Fruit fly (Drosophila melanogaster) whole organism, embryonic: Measurements from ENCODE around the gene red.

Experiments
- Bgb ChIP-seq: fragments of 200-800 bp; sonication (Bioruptor generic); IDR thresholded peaks from 2 replicates; pipeline ENCODE4 v1.3.6; 2022; ENCODE audit warnings: missing biosample characterization, missing genetic modification characterization; ENCODE audit not compliant: partially characterized antibody
- CG11696 ChIP-seq: fragments of 200-800 bp; sonication (Bioruptor generic); IDR thresholded peaks from 2 replicates; pipeline ENCODE4 v1.3.6; 2022; ENCODE audit warnings: missing biosample characterization, missing genetic modification characterization
- CG12155 ChIP-seq: fragments of 200-800 bp; sonication (Bioruptor generic); optimal IDR thresholded peaks from 3 replicates; lab custom pipeline; 2016; ENCODE audit warnings: missing biosample characterization, missing genetic modification characterization
- CG12391 ChIP-seq: fragments of 200-800 bp; sonication (Bioruptor generic); optimal IDR thresholded peaks from 3 replicates; lab custom pipeline; 2018; ENCODE audit warnings: missing biosample characterization, mild to moderate bottlenecking, missing genetic modification characterization, moderate library complexity
- CG12659 ChIP-seq: fragments of 200-800 bp; sonication (Bioruptor generic); optimal IDR thresholded peaks from 3 replicates; lab custom pipeline; 2017; ENCODE audit warnings: mild to moderate bottlenecking, missing biosample characterization, missing genetic modification reagents, missing genetic modification characterization
- CG12769 ChIP-seq: fragments of 200-800 bp; sonication (Bioruptor generic); optimal IDR thresholded peaks from 2 replicates; lab custom pipeline; 2019; ENCODE audit warnings: missing biosample characterization, mild to moderate bottlenecking, missing genetic modification characterization, moderate library complexity
- CG16815 ChIP-seq: fragments of 200-800 bp; sonication (Bioruptor generic); optimal IDR thresholded peaks from 3 replicates; lab custom pipeline; 2017; ENCODE audit warnings: missing biosample characterization, mild to moderate bottlenecking, missing genetic modification characterization
- CG17829 ChIP-seq: fragments of 200-800 bp; optimal IDR thresholded peaks from 2 replicates; lab custom pipeline; 2019; ENCODE audit warnings: missing biosample characterization, mild to moderate bottlenecking, missing genetic modification characterization, moderate library complexity
- CG3838 ChIP-seq: fragments of 200-800 bp; sonication (Bioruptor generic); optimal IDR thresholded peaks from 3 replicates; lab custom pipeline; 2016; ENCODE audit warnings: missing biosample characterization, missing genetic modification characterization
- CG4424 ChIP-seq: fragments of 200-800 bp; sonication (Bioruptor generic); optimal IDR thresholded peaks from 3 replicates; lab custom pipeline; 2016; ENCODE audit warnings: missing biosample characterization, missing genetic modification characterization
- CG8924 ChIP-seq: fragments of 200-800 bp; optimal IDR thresholded peaks from 3 replicates; lab custom pipeline; 2019; ENCODE audit warnings: missing biosample characterization, mild to moderate bottlenecking, missing genetic modification characterization, moderate library complexity
- Chrac-16 ChIP-seq: fragments of 200-800 bp; sonication (Bioruptor generic); optimal IDR thresholded peaks from 3 replicates; lab custom pipeline; 2016; ENCODE audit warnings: missing biosample characterization, missing genetic modification characterization
- D19A ChIP-seq: fragments of 200-800 bp; optimal IDR thresholded peaks from 3 replicates; lab custom pipeline; 2019; ENCODE audit warnings: missing biosample characterization, mild to moderate bottlenecking, missing genetic modification characterization, moderate library complexity
- Deaf1 ChIP-seq: fragments of 200-800 bp; optimal IDR thresholded peaks from 3 replicates; lab custom pipeline; 2019; ENCODE audit warnings: missing biosample characterization, mild to moderate bottlenecking, missing genetic modification characterization, moderate library complexity
- Dfd ChIP-seq, 2 experiments: fragments of >200 bp; optimal IDR thresholded peaks; 2 replicates each; lab custom pipeline; 2017; ENCODE audit warnings: missing biosample characterization in 2 of 2, missing genetic modification characterization in 2 of 2
- Dip3 ChIP-seq: fragments of 200-800 bp; sonication (Bioruptor generic); optimal IDR thresholded peaks from 3 replicates; lab custom pipeline; 2016; ENCODE audit warnings: missing biosample characterization, missing genetic modification characterization
- Eip74EF ChIP-seq, 2 experiments: fragments of 200-800 bp in 1 of 2; fragments of >200 bp in 1 of 2; sonication (Bioruptor generic) in 1 of 2; optimal IDR thresholded peaks; 2 replicates each; lab custom pipeline; 2017 to 2019; ENCODE audit warnings: missing biosample characterization in 2 of 2, missing genetic modification characterization in 2 of 2, mild to moderate bottlenecking in 1 of 2, moderate library complexity in 1 of 2
- HHEX ChIP-seq: fragments of 200-800 bp; sonication (Bioruptor generic); optimal IDR thresholded peaks from 3 replicates; lab custom pipeline; 2017; ENCODE audit warnings: missing biosample characterization, mild to moderate bottlenecking, missing genetic modification characterization, missing genetic modification reagents
- Med ChIP-seq: fragments of 200-800 bp; sonication (Bioruptor generic); peaks from one replicate; lab custom pipeline; 2016; ENCODE audit warnings: missing biosample characterization, missing genetic modification characterization, mild to moderate bottlenecking, inconsistent platforms, moderate library complexity
- Myb ChIP-seq: fragments of 200-800 bp; sonication (Bioruptor generic); optimal IDR thresholded peaks from 2 replicates; lab custom pipeline; 2016; ENCODE audit warnings: missing biosample characterization, missing genetic modification characterization
- Sry-β ChIP-seq: fragments of 200-800 bp; sonication (Bioruptor generic); optimal IDR thresholded peaks from 2 replicates; lab custom pipeline; 2018; ENCODE audit warnings: missing biosample characterization, mild to moderate bottlenecking, missing genetic modification characterization, moderate library complexity
- Trl ChIP-seq, 3 experiments: fragments of >200 bp in 2 of 3; fragments of 200-800 bp in 1 of 3; sonication (Bioruptor generic) in 1 of 3; optimal IDR thresholded peaks; 2 replicates in 1 of 3; 3 replicates in 2 of 3; lab custom pipeline; 2016 to 2017; ENCODE audit warnings: missing biosample characterization in 1 of 3, missing genetic modification characterization in 1 of 3
- al ChIP-seq: fragments of 200-800 bp; sonication (Bioruptor generic); IDR thresholded peaks from 2 replicates; pipeline ENCODE4 v1.3.6; 2022; ENCODE audit warnings: missing biosample characterization, missing genetic modification characterization
- amos ChIP-seq: fragments of 200-800 bp; sonication (Bioruptor generic); IDR thresholded peaks from 2 replicates; pipeline ENCODE4 v1.3.6; 2022; ENCODE audit warnings: missing biosample characterization, missing genetic modification characterization; ENCODE audit not compliant: partially characterized antibody
- aop ChIP-seq: fragments of 200-800 bp; sonication (Bioruptor generic); IDR thresholded peaks from 2 replicates; pipeline ENCODE4 v1.3.6; 2022; ENCODE audit warnings: missing biosample characterization, missing genetic modification characterization
- ara ChIP-seq: fragments of 200-800 bp; sonication (Bioruptor generic); IDR thresholded peaks from 2 replicates; pipeline ENCODE4 v1.3.6; 2022; ENCODE audit warnings: missing biosample characterization, missing genetic modification characterization
- bcd ChIP-seq: fragments of 200-800 bp; sonication (Bioruptor generic); optimal IDR thresholded peaks from 2 replicates; lab custom pipeline; 2017; ENCODE audit warnings: missing biosample characterization, mild to moderate bottlenecking, missing genetic modification characterization
- ci ChIP-seq: fragments of 200-800 bp; sonication (Bioruptor generic); IDR thresholded peaks from 3 replicates; pipeline ENCODE4 v1.3.6; 2022; ENCODE audit warnings: missing biosample characterization, missing genetic modification characterization
- crol ChIP-seq: fragments of 200-800 bp; sonication (Bioruptor generic); IDR thresholded peaks from 2 replicates; pipeline ENCODE4 v1.3.6; 2022; ENCODE audit warnings: missing biosample characterization, missing genetic modification characterization
- danr ChIP-seq: fragments of 200-800 bp; sonication (Bioruptor generic); IDR thresholded peaks from 2 replicates; pipeline ENCODE4 v1.3.6; 2022; ENCODE audit warnings: missing biosample characterization, missing genetic modification characterization
- eve ChIP-seq, 2 experiments: fragments of >200 bp; optimal IDR thresholded peaks; 2 replicates each; lab custom pipeline; 2017; ENCODE audit warnings: missing biosample characterization in 2 of 2, missing genetic modification characterization in 2 of 2
- fd102C ChIP-seq: fragments of 200-800 bp; sonication (Bioruptor generic); optimal IDR thresholded peaks from 2 replicates; lab custom pipeline; 2018; ENCODE audit warnings: missing biosample characterization, mild to moderate bottlenecking, missing genetic modification characterization, moderate library complexity
- hb ChIP-seq: fragments of 200-800 bp; sonication (Bioruptor generic); IDR thresholded peaks from 3 replicates; pipeline ENCODE4 v1.3.6; 2022; ENCODE audit warnings: missing biosample characterization, missing genetic modification characterization; ENCODE audit not compliant: partially characterized antibody
- hkb ChIP-seq, 2 experiments: fragments of 200-800 bp in 1 of 2; fragments of >200 bp in 1 of 2; sonication (Bioruptor generic) in 1 of 2; IDR thresholded peaks in 1 of 2; optimal IDR thresholded peaks in 1 of 2; 2 replicates each; pipeline versions ENCODE4 v1.3.6 to Lab custom; 2017 to 2022; ENCODE audit warnings: missing biosample characterization in 1 of 2, missing genetic modification characterization in 1 of 2
- jing ChIP-seq: fragments of 200-800 bp; sonication (Bioruptor generic); optimal IDR thresholded peaks from 2 replicates; lab custom pipeline; 2018; ENCODE audit warnings: missing biosample characterization, mild to moderate bottlenecking, missing genetic modification characterization
- kay ChIP-seq: fragments of 200-800 bp; sonication (Bioruptor generic); optimal IDR thresholded peaks from 2 replicates; lab custom pipeline; 2016; ENCODE audit warnings: missing biosample characterization, missing genetic modification characterization
- kni ChIP-seq: fragments of 200-800 bp; sonication (Bioruptor generic); optimal IDR thresholded peaks from 3 replicates; lab custom pipeline; 2017; ENCODE audit warnings: mild to moderate bottlenecking, missing biosample characterization, missing genetic modification reagents, missing genetic modification characterization
- lab ChIP-seq: fragments of 200-800 bp; sonication (Bioruptor generic); optimal IDR thresholded peaks from 3 replicates; lab custom pipeline; 2017; ENCODE audit warnings: missing biosample characterization, missing genetic modification characterization, mild to moderate bottlenecking, moderate library complexity, missing genetic modification reagents
- mirr ChIP-seq: fragments of 200-800 bp; sonication (Bioruptor generic); optimal IDR thresholded peaks from 3 replicates; lab custom pipeline; 2018; ENCODE audit warnings: missing biosample characterization, mild to moderate bottlenecking, missing genetic modification characterization
- nmo ChIP-seq: fragments of 200-800 bp; sonication (Bioruptor generic); optimal IDR thresholded peaks from 2 replicates; lab custom pipeline; 2018; ENCODE audit warnings: missing biosample characterization, mild to moderate bottlenecking, missing genetic modification characterization, moderate library complexity
- oc ChIP-seq: fragments of 200-800 bp; sonication (Bioruptor generic); optimal IDR thresholded peaks from 2 replicates; lab custom pipeline; 2018; ENCODE audit warnings: missing biosample characterization, mild to moderate bottlenecking, missing genetic modification characterization, moderate library complexity
- pho ChIP-seq: fragments of 200-800 bp; sonication (Bioruptor generic); optimal IDR thresholded peaks from 2 replicates; lab custom pipeline; 2016; ENCODE audit warnings: missing biosample characterization, missing genetic modification characterization
- row ChIP-seq: fragments of 200-800 bp; sonication (Bioruptor generic); IDR thresholded peaks from 3 replicates; pipeline ENCODE4 v1.3.6; 2022; ENCODE audit warnings: missing biosample characterization, missing genetic modification characterization
- sd ChIP-seq: fragments of 200-800 bp; sonication (Bioruptor generic); optimal IDR thresholded peaks from 3 replicates; lab custom pipeline; 2018; ENCODE audit warnings: missing biosample characterization, mild to moderate bottlenecking, missing genetic modification characterization, moderate library complexity
- sim ChIP-seq: fragments of 200-800 bp; sonication (Bioruptor generic); IDR thresholded peaks from 2 replicates; pipeline ENCODE4 v1.3.6; 2022; ENCODE audit warnings: missing biosample characterization, missing genetic modification characterization
- slbo ChIP-seq: fragments of 200-800 bp; sonication (Bioruptor generic); IDR thresholded peaks from 2 replicates; pipeline ENCODE4 v1.3.6; 2022; ENCODE audit warnings: missing biosample characterization, missing genetic modification characterization
- tio ChIP-seq: fragments of 200-800 bp; sonication (Bioruptor generic); optimal IDR thresholded peaks from 2 replicates; lab custom pipeline; 2017; ENCODE audit warnings: missing biosample characterization, missing genetic modification characterization, inconsistent platforms

red gene

dm6 chr3R:14282215-14283041 is 6.4 kb upstream of the red start (continued):
- no peak for TF ChIP-seq hb (GFP tag; lab: Robert Waterston, UW)
- TF ChIP-seq slbo (GFP tag; lab: Robert Waterston, UW) = 0 out of 2 replicates have a peak, but pooled peaks have one; percentile 10
- no peak for TF ChIP-seq al (GFP tag; lab: Robert Waterston, UW)
- TF ChIP-seq CG4424 (GFP tag; lab: Kevin White, UChicago) = no peak
- peak; percentile 10; the same call in 1 of the 3 replicates for TF ChIP-seq row
- no peak for TF ChIP-seq kni (GFP tag; lab: Kevin White, UChicago)
- TF ChIP-seq CG12659 (GFP tag; lab: Kevin White, UChicago) = no peak
- peak; percentile 63 to 83 for TF ChIP-seq Trl (optimal IDR thresholded peaks at IDR 0.05; lab: Kevin White, UChicago)
- no peak for TF ChIP-seq Trl (GFP tag; optimal IDR thresholded peaks at IDR 0.05; lab: Kevin White, UChicago)
- no peak for TF ChIP-seq kay (GFP tag; lab: Kevin White, UChicago)
- TF ChIP-seq nmo (GFP tag; lab: Kevin White, UChicago) = no peak
- peak; percentile 22 for TF ChIP-seq mirr (GFP tag; lab: Kevin White, UChicago)
- TF ChIP-seq crol (GFP tag; lab: Robert Waterston, UW) = peak; percentile 90
- TF ChIP-seq aop (GFP tag; lab: Robert Waterston, UW) = no peak
- no peak for TF ChIP-seq CG3838 (GFP tag; lab: Kevin White, UChicago)
- TF ChIP-seq lab (GFP tag; lab: Kevin White, UChicago) = peak; percentile 16
- peak; percentile 44; the same call in 1 of the 3 replicates for TF ChIP-seq ci (GFP tag; lab: Robert Waterston, UW)
- no peak for TF ChIP-seq hkb (optimal IDR thresholded peaks at IDR 0.05; lab: Kevin White, UChicago)
- no peak for TF ChIP-seq hkb (GFP tag; IDR thresholded peaks at IDR 0.05; lab: Robert Waterston, UW)
- no peak for TF ChIP-seq CG12391
- TF ChIP-seq Deaf1 (tag; lab: Kevin White, UChicago) = peak; percentile 98
- TF ChIP-seq Med = peak; percentile 14
- no peak for TF ChIP-seq tio (GFP tag; lab: Kevin White, UChicago)
- no peak for TF ChIP-seq Dfd (GFP tag; optimal IDR thresholded peaks at IDR 0.05; lab: Kevin White, UChicago)
- peak; percentile 85 for TF ChIP-seq sd
- no peak for TF ChIP-seq Sry-β (GFP tag; lab: Kevin White, UChicago)
- peak; percentile 33 for TF ChIP-seq CG12769 (tag; lab: Kevin White, UChicago)
- no peak for TF ChIP-seq Bgb
- TF ChIP-seq fd102C (GFP tag; lab: Kevin White, UChicago) = no peak
- peak; percentile 51 for TF ChIP-seq oc (tag; lab: Kevin White, UChicago)
- TF ChIP-seq ara (GFP tag; lab: Robert Waterston, UW) = no peak
- TF ChIP-seq Dip3 (GFP tag; lab: Kevin White, UChicago) = no peak
- TF ChIP-seq CG16815 (GFP tag; lab: Kevin White, UChicago) = no peak
- TF ChIP-seq sim (GFP tag; lab: Robert Waterston, UW) = no peak
- TF ChIP-seq CG17829 (tag; lab: Kevin White, UChicago) = no peak
- no peak for TF ChIP-seq amos (GFP tag; lab: Robert Waterston, UW)

dm6 chr3R:14283042-14283626 is 5.7 kb upstream of the red start:
- TF ChIP-seq jing (GFP tag; lab: Kevin White, UChicago) (peak; percentile 43), pho (GFP tag; lab: Kevin White, UChicago) (peak; percentile 23), D19A (tag; lab: Kevin White, UChicago) (peak; percentile 10), Chrac-16 (peak; percentile 13), CG8924 (tag; lab: Kevin White, UChicago) (peak; percentile 18), Deaf1 (tag; lab: Kevin White, UChicago) (no peak), danr (GFP tag; lab: Robert Waterston, UW) (no peak), eve (GFP tag; optimal IDR thresholded peaks at IDR 0.05; lab: Kevin White, UChicago) (peak in 1 of 2 experiments; percentile 90), CG12155 (GFP tag; lab: Kevin White, UChicago) (peak; percentile 34), Eip74EF (GFP tag; optimal IDR thresholded peaks at IDR 0.05; lab: Kevin White, UChicago) (peak in 1 of 2 experiments; percentile 18), HHEX (peak; percentile 38), CG11696 (GFP tag; lab: Robert Waterston, UW) (no peak), Myb (GFP tag; lab: Kevin White, UChicago) (peak; percentile 40), bcd (GFP tag; lab: Kevin White, UChicago) (peak; percentile 46)
